Fruit fly (Drosophila melanogaster): Measurements from ENCODE around the gene t.

DNA sequence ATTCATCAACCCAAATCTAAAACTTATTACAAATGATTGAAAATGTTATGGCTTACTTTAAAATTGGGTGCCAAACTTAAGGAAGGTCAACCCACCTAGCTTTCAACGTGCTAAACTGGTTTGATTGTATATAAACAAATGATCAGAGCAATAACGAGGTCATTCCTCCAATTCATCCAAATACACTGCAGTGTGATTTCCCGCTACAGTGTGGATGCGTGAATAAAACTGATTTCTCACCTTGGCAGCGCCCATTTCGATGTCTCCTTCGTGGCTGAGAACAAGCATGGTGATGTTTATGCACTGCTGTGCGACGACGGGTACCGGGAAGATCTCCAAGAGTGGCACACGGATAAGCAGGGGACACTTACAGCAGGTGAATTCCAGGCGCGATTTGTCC, 27.7 kb downstream of the t start:
- TF ChIP-seq br (GFP tag; optimal IDR thresholded peaks at IDR 0.05), result no peak
- no peak for TF ChIP-seq pan (optimal IDR thresholded peaks at IDR 0.05)
- no peak for TF ChIP-seq Hr78 (GFP tag; optimal IDR thresholded peaks at IDR 0.05)
- TF ChIP-seq usp (GFP tag; optimal IDR thresholded peaks at IDR 0.05), result no peak
- no peak for TF ChIP-seq h (GFP tag; optimal IDR thresholded peaks at IDR 0.05)
- TF ChIP-seq Vsx2 (GFP tag; optimal IDR thresholded peaks at IDR 0.05; ENCODE audit: partially characterized antibody), result no peak
